Worm (Caenorhabditis elegans) whole organism, L1 larva: ENCODE data around the gene cul-2.

Source experiments
- ceh-88 ChIP-seq: fragments of 200-800 bp; sonication (Bioruptor generic); IDR thresholded peaks from 2 replicates; pipeline ENCODE4 v1.3.6; 2022; ENCODE audit warnings: missing genetic modification characterization, missing compliant biosample characterization
- ceh-90 ChIP-seq: sonication (generic microtip); optimal IDR thresholded peaks from 2 replicates; lab custom pipeline; 2016; ENCODE audit warnings: missing genetic modification characterization, missing compliant biosample characterization
- fkh-10 ChIP-seq: sonication (generic microtip); optimal IDR thresholded peaks from 2 replicates; lab custom pipeline; 2017; ENCODE audit warnings: missing biosample characterization, missing genetic modification reagents, missing genetic modification characterization
- nhr-237 ChIP-seq: fragments of 150-350 bp; optimal IDR thresholded peaks from 2 replicates; lab custom pipeline; 2014; ENCODE audit warnings: missing biosample characterization, missing genetic modification characterization
- nhr-85 ChIP-seq: sonication (generic microtip); peaks from one replicate; lab custom pipeline; 2016; ENCODE audit warnings: missing genetic modification characterization, inconsistent platforms, missing compliant biosample characterization
- snpc-4 ChIP-seq: fragments of 150-350 bp; optimal IDR thresholded peaks from 2 replicates; lab custom pipeline; 2014; ENCODE audit warnings: missing biosample characterization, missing genetic modification characterization
- ztf-11 ChIP-seq, 2 experiments: sonication (generic microtip); optimal IDR thresholded peaks; 2 replicates each; lab custom pipeline; 2016 to 2017; ENCODE audit warnings: missing genetic modification characterization in 2 of 2, missing biosample characterization in 1 of 2, missing compliant biosample characterization in 1 of 2

DNA sequence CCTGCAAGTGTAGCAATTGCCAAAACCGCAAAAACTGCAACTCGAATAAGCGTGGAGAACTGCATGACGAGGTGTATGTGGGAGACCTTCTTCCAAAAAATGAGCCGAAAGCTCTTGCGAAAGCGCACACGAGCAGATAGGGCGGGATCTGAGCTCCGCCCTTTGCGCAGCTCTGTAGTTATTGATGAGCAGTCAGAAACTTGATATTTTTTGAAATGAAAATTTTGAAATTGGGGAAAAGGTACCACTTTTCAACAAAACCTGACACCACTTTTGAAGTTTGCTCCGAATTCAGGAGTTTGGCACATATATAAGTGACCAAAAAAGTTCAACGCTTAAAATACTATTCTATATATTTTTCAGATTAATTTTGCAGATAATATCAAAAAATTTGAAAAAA is 19.3 kb upstream of the cul-2 start, which contains the start of gene flp-15:
- TF ChIP-seq ceh-88 (GFP tag; lab: Robert Waterston, UW) (no peak), ztf-11 (tag; optimal IDR thresholded peaks at IDR 0.05; lab: Kevin White, UChicago) (no peak), fkh-10 (GFP tag; lab: Kevin White, UChicago) (no peak), snpc-4 (tag; lab: Kevin White, UChicago) (no peak), ceh-90 (no peak), nhr-237 (tag; lab: Kevin White, UChicago) (no peak), nhr-85 (tag; lab: Kevin White, UChicago) (no peak)
